Worm (Caenorhabditis elegans) whole organism, L4 larva: Measurements from ENCODE around the gene ctg-2.
A peak's percentile ranks its signal among the peaks of the same experiment; 100 is the strongest.

ENCODE experiments used
- F37D6.2 ChIP-seq: sonication (generic microtip); optimal IDR thresholded peaks from 2 replicates; lab custom pipeline; 2016; ENCODE audit warnings: mild to moderate bottlenecking, missing genetic modification characterization, missing compliant biosample characterization
- F49E8.2 ChIP-seq: sonication (generic microtip); optimal IDR thresholded peaks from 2 replicates; lab custom pipeline; 2016; ENCODE audit warnings: missing compliant biosample characterization, mild to moderate bottlenecking, missing genetic modification characterization, borderline replicate concordance
- Y5F2A.4 ChIP-seq: fragments of 200-800 bp; sonication (Bioruptor generic); optimal IDR thresholded peaks from 2 replicates; lab custom pipeline; 2018; ENCODE audit warnings: mild to moderate bottlenecking, missing genetic modification characterization, missing compliant biosample characterization
- aha-1 ChIP-seq: fragments of 150-350 bp; peaks from one replicate; lab custom pipeline; 2014; ENCODE audit warnings: missing biosample characterization, missing genetic modification characterization
- arid-1 ChIP-seq: fragments of 200-800 bp; sonication (Bioruptor generic); conservative IDR thresholded peaks from 2 replicates; pipeline ENCODE4 v1.3.6; 2022; ENCODE audit warnings: missing genetic modification reagents, missing genetic modification characterization, missing compliant biosample characterization
- attf-4 ChIP-seq: sonication (generic microtip); optimal IDR thresholded peaks from 3 replicates; lab custom pipeline; 2017; ENCODE audit warnings: missing biosample characterization, missing genetic modification characterization
- ceh-20 ChIP-seq: fragments of 200-800 bp; sonication (Bioruptor generic); IDR thresholded peaks from 2 replicates; pipeline ENCODE4 v1.3.6; 2022; ENCODE audit warnings: missing genetic modification reagents, missing genetic modification characterization, missing compliant biosample characterization
- ceh-62 ChIP-seq: sonication (generic microtip); optimal IDR thresholded peaks from 2 replicates; lab custom pipeline; 2017; ENCODE audit warnings: missing biosample characterization, missing genetic modification characterization
- ces-1 ChIP-seq: fragments of 150-350 bp; sonication (generic microtip); optimal IDR thresholded peaks from 4 replicates; lab custom pipeline; 2014; ENCODE audit warnings: missing biosample characterization, missing genetic modification reagents, missing genetic modification characterization
- daf-12 ChIP-seq: fragments of 150-350 bp; optimal IDR thresholded peaks from 2 replicates; lab custom pipeline; 2014; ENCODE audit warnings: missing biosample characterization, missing genetic modification reagents, missing genetic modification characterization
- daf-16 ChIP-seq, 3 experiments: sonication (generic microtip); optimal IDR thresholded peaks; 2 replicates each; lab custom pipeline; 2016 to 2017; ENCODE audit warnings: missing genetic modification characterization in 3 of 3, missing genetic modification reagents in 3 of 3, mild to moderate bottlenecking in 2 of 3, missing compliant biosample characterization in 2 of 3, missing biosample characterization in 1 of 3, moderate library complexity in 1 of 3
- dve-1 ChIP-seq: sonication (generic microtip); optimal IDR thresholded peaks from 2 replicates; lab custom pipeline; 2017; ENCODE audit warnings: antibody characterized with exemption, mild to moderate bottlenecking, missing genetic modification characterization, missing compliant biosample characterization; ENCODE audit not compliant: insufficient read depth
- hif-1 ChIP-seq, 2 experiments: sonication (generic microtip); optimal IDR thresholded peaks; 2 replicates each; lab custom pipeline; 2016 to 2017; ENCODE audit warnings: missing compliant biosample characterization in 2 of 2, missing genetic modification characterization in 2 of 2, missing genetic modification reagents in 2 of 2, missing genotype in 2 of 2, mild to moderate bottlenecking in 1 of 2
- hlh-11 ChIP-seq: fragments of 200-800 bp; sonication (Bioruptor generic); optimal IDR thresholded peaks from 2 replicates; lab custom pipeline; 2018; ENCODE audit warnings: mild to moderate bottlenecking, missing genetic modification characterization, missing compliant biosample characterization
- hlh-30 ChIP-seq: sonication (generic microtip); optimal IDR thresholded peaks from 2 replicates; lab custom pipeline; 2017; ENCODE audit warnings: antibody characterized with exemption, mild to moderate bottlenecking, missing genetic modification characterization, missing compliant biosample characterization; ENCODE audit not compliant: insufficient read depth
- hmg-1.1 ChIP-seq: fragments of 200-800 bp; sonication (Bioruptor generic); IDR thresholded peaks from 2 replicates; pipeline ENCODE4 v1.3.6; 2022; ENCODE audit warnings: missing genetic modification reagents, missing genetic modification characterization, missing compliant biosample characterization
- lim-7 ChIP-seq: fragments of 200-800 bp; sonication (Bioruptor generic); IDR thresholded peaks from 2 replicates; pipeline ENCODE4 v1.3.6; 2022; ENCODE audit warnings: missing genetic modification characterization, missing compliant biosample characterization
- lin-38 ChIP-seq: fragments of 200-800 bp; sonication (Bioruptor generic); IDR thresholded peaks from 2 replicates; pipeline ENCODE4 v1.3.6; 2022; ENCODE audit warnings: missing genetic modification reagents, missing genetic modification characterization, missing compliant biosample characterization
- lir-3 ChIP-seq: sonication (generic microtip); optimal IDR thresholded peaks from 2 replicates; lab custom pipeline; 2016; ENCODE audit warnings: mild to moderate bottlenecking, missing genetic modification characterization, missing compliant biosample characterization
- lsy-2 ChIP-seq, 2 experiments: fragments of 150-350 bp in 1 of 2; sonication (generic microtip) in 1 of 2; optimal IDR thresholded peaks; 2 replicates each; lab custom pipeline; 2014 to 2017; ENCODE audit warnings: missing biosample characterization in 2 of 2, missing genetic modification characterization in 2 of 2
- mdl-1 ChIP-seq, 2 experiments: fragments of 150-350 bp in 1 of 2; sonication (generic microtip) in 1 of 2; optimal IDR thresholded peaks; 2 replicates each; lab custom pipeline; 2014 to 2017; ENCODE audit warnings: missing biosample characterization in 2 of 2, missing genetic modification characterization in 2 of 2
- mdt-29 ChIP-seq: fragments of 200-800 bp; sonication (Bioruptor generic); IDR thresholded peaks from 2 replicates; pipeline ENCODE4 v1.3.6; 2022; ENCODE audit warnings: missing genetic modification reagents, missing genetic modification characterization, missing compliant biosample characterization
- mep-1 ChIP-seq: fragments of 150-350 bp; sonication (generic microtip); optimal IDR thresholded peaks from 3 replicates; lab custom pipeline; 2014; ENCODE audit warnings: missing biosample characterization, missing genetic modification characterization
- nhr-10 ChIP-seq: fragments of 150-350 bp; optimal IDR thresholded peaks from 2 replicates; lab custom pipeline; 2014; ENCODE audit warnings: missing biosample characterization, missing genetic modification characterization
- nhr-102 ChIP-seq: sonication (generic microtip); optimal IDR thresholded peaks from 2 replicates; lab custom pipeline; 2016; ENCODE audit warnings: mild to moderate bottlenecking, missing genetic modification characterization, moderate library complexity, missing compliant biosample characterization
- nhr-11 ChIP-seq: fragments of 150-350 bp; optimal IDR thresholded peaks from 2 replicates; lab custom pipeline; 2014; ENCODE audit warnings: missing biosample characterization, missing genetic modification characterization
- nhr-41 ChIP-seq: fragments of 200-800 bp; sonication (Bioruptor generic); IDR thresholded peaks from 2 replicates; pipeline ENCODE4 v1.3.6; 2022; ENCODE audit warnings: missing genetic modification reagents, missing genetic modification characterization, missing compliant biosample characterization
- nhr-77 ChIP-seq: fragments of 150-350 bp; optimal IDR thresholded peaks from 2 replicates; lab custom pipeline; 2014; ENCODE audit warnings: missing biosample characterization, missing genetic modification characterization
- pha-4 ChIP-seq, 2 experiments: fragments of 150-350 bp in 1 of 2; fragments of 200-800 bp in 1 of 2; sonication (Bioruptor generic) in 1 of 2; IDR thresholded peaks in 1 of 2; optimal IDR thresholded peaks in 1 of 2; 2 replicates each; pipeline versions ENCODE4 v1.3.6 to Lab custom; 2014 to 2022; ENCODE audit warnings: missing genetic modification characterization in 2 of 2, missing genetic modification reagents in 2 of 2, missing biosample characterization in 1 of 2, missing compliant biosample characterization in 1 of 2
- php-3 ChIP-seq: fragments of 200-800 bp; sonication (Bioruptor generic); IDR thresholded peaks from 2 replicates; pipeline ENCODE4 v1.3.6; 2022; ENCODE audit warnings: missing genetic modification reagents, missing genetic modification characterization, missing compliant biosample characterization
- pqm-1 ChIP-seq: sonication (generic microtip); optimal IDR thresholded peaks from 2 replicates; lab custom pipeline; 2017; ENCODE audit warnings: missing biosample characterization, missing genetic modification characterization
- saeg-2 ChIP-seq: fragments of 200-800 bp; sonication (Bioruptor generic); IDR thresholded peaks from 2 replicates; pipeline ENCODE4 v1.3.6; 2022; ENCODE audit warnings: missing genetic modification reagents, missing genetic modification characterization, missing compliant biosample characterization
- set-16 ChIP-seq: fragments of 200-800 bp; sonication (Bioruptor generic); IDR thresholded peaks from 2 replicates; pipeline ENCODE4 v1.3.6; 2022; ENCODE audit warnings: missing genetic modification reagents, missing genetic modification characterization, missing compliant biosample characterization
- snpc-1.2 ChIP-seq: fragments of 200-800 bp; sonication (Bioruptor generic); IDR thresholded peaks from 2 replicates; pipeline ENCODE4 v1.3.6; 2022; ENCODE audit warnings: missing genetic modification reagents, missing genetic modification characterization, missing compliant biosample characterization
- unc-39 ChIP-seq: sonication (generic microtip); optimal IDR thresholded peaks from 2 replicates; lab custom pipeline; 2017; ENCODE audit warnings: missing biosample characterization, missing genetic modification characterization
- unc-62 ChIP-seq, 3 experiments: fragments of 150-350 bp in 1 of 3; sonication (generic microtip); optimal IDR thresholded peaks in 2 of 3; peaks in 1 of 3; 1 replicate in 1 of 3; 2 replicates in 2 of 3; lab custom pipeline; 2014 to 2017; ENCODE audit warnings: missing biosample characterization in 3 of 3, missing genetic modification characterization in 3 of 3, missing genetic modification reagents in 3 of 3, missing genotype in 1 of 3

ctg-2 gene

DNA sequence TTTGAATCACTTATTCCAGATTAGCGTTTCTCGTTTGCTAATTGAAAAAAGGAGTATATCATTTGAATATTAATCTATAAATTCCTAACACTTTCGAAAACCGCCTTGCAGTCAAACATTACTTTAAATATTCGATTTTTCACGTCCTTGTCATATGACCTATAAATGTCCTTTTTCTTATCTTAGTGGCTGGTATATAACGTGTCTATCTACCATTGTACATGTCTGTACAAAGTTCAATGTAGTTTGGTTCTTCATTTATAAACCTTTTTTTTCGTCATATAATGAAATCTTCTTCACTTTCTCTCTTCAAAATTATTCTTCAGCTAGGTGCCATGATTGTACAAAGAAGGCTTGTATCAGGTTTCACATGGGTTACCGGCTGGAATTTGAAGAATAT is 29.3 kb upstream of the ctg-2 start, which contains the start of gene gbh-2 (continued):
- no peak for TF ChIP-seq nhr-41
- TF ChIP-seq attf-4 (tag; lab: Kevin White, UChicago), result no peak
- TF ChIP-seq lsy-2 (tag; optimal IDR thresholded peaks at IDR 0.05; lab: Kevin White, UChicago), result peak in 1 of 2 experiments; percentile 67
- TF ChIP-seq daf-16 (GFP tag; optimal IDR thresholded peaks at IDR 0.05; lab: Kevin White, UChicago), result no peak
- peak; percentile 72 for TF ChIP-seq daf-16 (tag; optimal IDR thresholded peaks at IDR 0.05; lab: Kevin White, UChicago)
- TF ChIP-seq ceh-20 (GFP tag; lab: Robert Waterston, UW), result no peak
- TF ChIP-seq pha-4 (GFP tag; IDR thresholded peaks at IDR 0.05; lab: Robert Waterston, UW), result no peak
- no peak for TF ChIP-seq pha-4 (tag; optimal IDR thresholded peaks at IDR 0.05; lab: Kevin White, UChicago)
- TF ChIP-seq nhr-102, result peak; percentile 42
- no peak for TF ChIP-seq arid-1 (GFP tag; lab: Robert Waterston, UW)
- TF ChIP-seq unc-39 (tag; lab: Kevin White, UChicago), result no peak
- no peak for TF ChIP-seq saeg-2 (GFP tag; lab: Robert Waterston, UW)
- no peak for TF ChIP-seq nhr-10 (tag; lab: Kevin White, UChicago)
- TF ChIP-seq Y5F2A.4 (GFP tag; lab: Kevin White, UChicago), result no peak
- TF ChIP-seq F49E8.2, result no peak
- peak; percentile 68 for TF ChIP-seq hlh-11 (tag; lab: Kevin White, UChicago)
- TF ChIP-seq ceh-62 (tag; lab: Kevin White, UChicago), result no peak
- TF ChIP-seq mdt-29 (GFP tag; lab: Robert Waterston, UW), result no peak
- peak; percentile 64 for TF ChIP-seq nhr-77 (tag; lab: Kevin White, UChicago)
- peak in 1 of 2 experiments; percentile 19 for TF ChIP-seq mdl-1 (tag; optimal IDR thresholded peaks at IDR 0.05; lab: Kevin White, UChicago)

DNA sequence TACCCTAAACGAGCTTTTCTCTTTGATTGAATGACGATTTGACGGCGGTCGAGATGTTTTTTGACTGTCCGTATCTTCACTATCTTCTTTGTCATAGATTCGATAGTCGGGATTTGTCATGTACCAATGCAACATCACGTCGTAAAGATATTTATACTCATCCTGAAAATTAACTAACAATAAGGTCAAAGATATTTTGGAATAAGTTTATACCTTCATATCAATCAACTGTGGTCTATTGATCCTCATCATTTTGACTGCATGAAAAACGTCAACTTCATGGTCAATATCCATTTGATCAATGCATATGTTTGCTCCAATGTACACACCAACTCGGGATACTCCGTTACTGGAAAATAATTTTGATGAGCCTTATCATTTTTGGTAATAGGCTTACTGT is 26.7 kb upstream of the ctg-2 start:
- TF ChIP-seq lir-3, result no peak
- TF ChIP-seq aha-1, result peak; percentile 53
- TF ChIP-seq unc-62 (GFP tag; optimal IDR thresholded peaks at IDR 0.05 in 1 of 2; lab: Kevin White, UChicago), result peak in 1 of 2 experiments; percentile 63
- TF ChIP-seq unc-62 (tag; optimal IDR thresholded peaks at IDR 0.05; lab: Kevin White, UChicago), result no peak
- no peak for TF ChIP-seq F37D6.2 (tag; lab: Kevin White, UChicago)

DNA sequence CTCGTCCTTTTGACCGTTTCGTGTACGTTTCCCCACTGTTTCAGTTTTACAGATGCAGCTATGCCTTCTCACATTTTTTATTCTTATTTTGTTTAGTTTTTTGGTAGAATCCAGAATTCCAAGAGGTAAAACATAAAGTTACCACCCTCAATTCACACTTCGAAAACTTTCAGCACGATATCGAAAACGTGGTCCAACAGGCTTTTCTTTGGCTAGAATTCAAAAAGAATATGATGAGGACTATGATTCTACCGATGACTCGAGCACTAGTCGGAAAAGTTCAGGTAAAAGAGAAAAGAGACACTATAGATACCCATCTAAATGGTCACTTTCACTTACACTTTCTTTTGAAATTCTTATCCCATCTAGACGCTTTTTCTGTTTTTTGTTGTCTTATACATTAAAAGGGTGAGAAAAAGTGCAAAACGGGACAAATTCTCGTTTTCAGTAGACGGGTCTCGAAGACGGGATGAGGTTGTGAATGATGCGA is 20.6 kb upstream of the ctg-2 start, which contains the start of gene M05D6.9:
M05D6.9 (plus strand) TSS at position 51 of the 490 bp plus-strand sequence.
- TF ChIP-seq saeg-2 (GFP tag; lab: Robert Waterston, UW) (no peak), ces-1 (GFP tag; lab: Kevin White, UChicago) (no peak), unc-62 (GFP tag; optimal IDR thresholded peaks at IDR 0.05 in 1 of 2; lab: Kevin White, UChicago) (peak in 1 of 2 experiments; percentile 80), unc-62 (tag; optimal IDR thresholded peaks at IDR 0.05; lab: Kevin White, UChicago) (no peak)

- TF ChIP-seq hlh-30 (tag; lab: Kevin White, UChicago) (peak; percentile 45), hlh-11 (tag; lab: Kevin White, UChicago) (peak; percentile 29), hif-1 (tag; optimal IDR thresholded peaks at IDR 0.05; lab: Kevin White, UChicago) (peak in 1 of 2 experiments; percentile 0), mep-1 (tag; lab: Kevin White, UChicago) (no peak), daf-16 (GFP tag; optimal IDR thresholded peaks at IDR 0.05; lab: Kevin White, UChicago) (peak in 1 of 2 experiments; percentile 65), daf-16 (tag; optimal IDR thresholded peaks at IDR 0.05; lab: Kevin White, UChicago) (no peak)
These were observed 18.7 kb upstream of the ctg-2 start for ce11 chrII:8496184-8496583.

DNA sequence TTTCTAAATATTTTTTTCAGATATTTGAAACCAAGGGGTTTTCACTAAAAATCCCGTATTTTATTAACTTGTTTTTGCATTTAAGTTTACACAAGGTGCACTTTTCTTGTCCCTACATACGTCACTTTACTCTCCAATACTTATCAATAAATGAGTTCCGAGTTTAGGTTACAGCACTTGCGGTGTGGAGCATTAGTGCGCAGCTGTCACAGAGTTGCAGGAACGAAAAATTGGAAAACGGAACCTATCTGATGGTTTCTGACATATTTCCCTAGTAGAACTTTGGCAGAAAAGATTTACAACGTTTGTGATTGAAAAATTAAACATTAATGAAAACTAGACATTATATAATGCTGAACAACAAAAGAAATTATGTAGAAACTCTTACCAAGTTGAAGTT is 16.7 kb upstream of the ctg-2 start:
- TF ChIP-seq lin-38 (GFP tag; lab: Robert Waterston, UW), result no peak
- peak; percentile 86 for TF ChIP-seq aha-1

ce11 chrII:8499021-8499420 is 15.8 kb upstream of the ctg-2 start:
- TF ChIP-seq daf-16 (GFP tag; optimal IDR thresholded peaks at IDR 0.05; lab: Kevin White, UChicago) (peak in 1 of 2 experiments; percentile 37), daf-16 (tag; optimal IDR thresholded peaks at IDR 0.05; lab: Kevin White, UChicago) (no peak), php-3 (GFP tag; lab: Robert Waterston, UW) (no peak), hmg-1.1 (GFP tag; lab: Robert Waterston, UW) (0 out of 2 replicates have a peak, but pooled peaks have one; percentile 32), dve-1 (no peak), set-16 (GFP tag; lab: Robert Waterston, UW) (no peak; the same call in none of the 2 replicates), lin-38 (GFP tag; lab: Robert Waterston, UW) (0 out of 2 replicates have a peak, but pooled peaks have one; percentile 9), arid-1 (GFP tag; lab: Robert Waterston, UW) (no peak), snpc-1.2 (GFP tag; lab: Robert Waterston, UW) (no peak), daf-12 (tag; lab: Kevin White, UChicago) (no peak), hif-1 (tag; optimal IDR thresholded peaks at IDR 0.05; lab: Kevin White, UChicago) (peak in 1 of 2 experiments; percentile 34), lim-7 (GFP tag; lab: Robert Waterston, UW) (no peak), hlh-11 (tag; lab: Kevin White, UChicago) (peak; percentile 51), unc-62 (GFP tag; optimal IDR thresholded peaks at IDR 0.05 in 1 of 2; lab: Kevin White, UChicago) (peak in 1 of 2 experiments; percentile 72), unc-62 (tag; optimal IDR thresholded peaks at IDR 0.05; lab: Kevin White, UChicago) (no peak), pqm-1 (tag; lab: Kevin White, UChicago) (no peak), nhr-11 (tag; lab: Kevin White, UChicago) (peak; percentile 40)
